Worm (Caenorhabditis elegans) whole organism, late embryonic: ENCODE results near the gene T16G12.12.
"Not testable (repeated sequence)": the region's sequence is repeated elsewhere in the genome, so short reads cannot be mapped to it uniquely, and the experiment has no call there.

Source experiments
- C08G9.2 ChIP-seq: sonication (generic microtip); optimal IDR thresholded peaks from 2 replicates; lab custom pipeline; 2016; ENCODE audit warnings: mild to moderate bottlenecking, missing genetic modification characterization, moderate library complexity, missing compliant biosample characterization
- K02D7.2 ChIP-seq: sonication (generic microtip); optimal IDR thresholded peaks from 2 replicates; lab custom pipeline; 2017; ENCODE audit warnings: mild to moderate bottlenecking, missing genetic modification characterization, missing compliant biosample characterization
- ceh-14 ChIP-seq: sonication (generic microtip); optimal IDR thresholded peaks from 2 replicates; lab custom pipeline; 2016; ENCODE audit warnings: missing genotype, missing genetic modification characterization, missing compliant biosample characterization
- ceh-18 ChIP-seq: sonication (generic microtip); optimal IDR thresholded peaks from 2 replicates; lab custom pipeline; 2016; ENCODE audit warnings: missing genetic modification characterization, missing compliant biosample characterization
- ceh-2 ChIP-seq: sonication (generic microtip); optimal IDR thresholded peaks from 2 replicates; lab custom pipeline; 2016; ENCODE audit warnings: missing genotype, missing genetic modification characterization, missing compliant biosample characterization
- ceh-24 ChIP-seq: sonication (generic microtip); optimal IDR thresholded peaks from 2 replicates; lab custom pipeline; 2016; ENCODE audit warnings: mild to moderate bottlenecking, missing genetic modification characterization, missing compliant biosample characterization
- ceh-30 ChIP-seq: fragments of 150-350 bp; optimal IDR thresholded peaks from 2 replicates; lab custom pipeline; 2014; ENCODE audit warnings: missing biosample characterization, missing genetic modification characterization
- ceh-31 ChIP-seq: sonication (generic microtip); optimal IDR thresholded peaks from 2 replicates; lab custom pipeline; 2016; ENCODE audit warnings: missing genetic modification characterization, missing compliant biosample characterization
- ceh-34 ChIP-seq: sonication (generic microtip); optimal IDR thresholded peaks from 2 replicates; lab custom pipeline; 2016; ENCODE audit warnings: mild to moderate bottlenecking, missing genetic modification characterization, missing compliant biosample characterization
- ceh-45 ChIP-seq: fragments of 200-800 bp; sonication (Bioruptor generic); IDR thresholded peaks from 2 replicates; pipeline ENCODE4 v1.3.6; 2022; ENCODE audit warnings: missing genetic modification reagents, missing genetic modification characterization, missing compliant biosample characterization
- ceh-48 ChIP-seq: sonication (generic microtip); optimal IDR thresholded peaks from 2 replicates; lab custom pipeline; 2016; ENCODE audit warnings: missing genetic modification characterization, inconsistent platforms, missing compliant biosample characterization
- ceh-9 ChIP-seq: sonication (generic microtip); optimal IDR thresholded peaks from 2 replicates; lab custom pipeline; 2016; ENCODE audit warnings: mild to moderate bottlenecking, missing genetic modification characterization, inconsistent platforms, missing compliant biosample characterization
- dve-1 ChIP-seq: sonication (generic microtip); optimal IDR thresholded peaks from 2 replicates; lab custom pipeline; 2017; ENCODE audit warnings: antibody characterized with exemption, mild to moderate bottlenecking, missing genetic modification characterization, missing compliant biosample characterization
- ets-4 ChIP-seq: sonication (generic microtip); optimal IDR thresholded peaks from 2 replicates; lab custom pipeline; 2016; ENCODE audit warnings: missing genetic modification characterization, missing compliant biosample characterization
- eyg-1 ChIP-seq: sonication (generic microtip); optimal IDR thresholded peaks from 2 replicates; lab custom pipeline; 2016; ENCODE audit warnings: missing genotype, missing genetic modification characterization, missing compliant biosample characterization
- fax-1 ChIP-seq: sonication (generic microtip); optimal IDR thresholded peaks from 2 replicates; lab custom pipeline; 2016; ENCODE audit warnings: missing genotype, missing genetic modification characterization, missing compliant biosample characterization
- fkh-10 ChIP-seq: fragments of 150-350 bp; optimal IDR thresholded peaks from 2 replicates; lab custom pipeline; 2014; ENCODE audit warnings: missing biosample characterization, missing genetic modification reagents, missing genetic modification characterization
- fkh-6 ChIP-seq: sonication (generic microtip); optimal IDR thresholded peaks from 2 replicates; lab custom pipeline; 2016; ENCODE audit warnings: missing genetic modification characterization, missing compliant biosample characterization
- gmeb-2 ChIP-seq: sonication (generic microtip); optimal IDR thresholded peaks from 2 replicates; lab custom pipeline; 2016; ENCODE audit warnings: missing genetic modification characterization, inconsistent platforms, missing compliant biosample characterization
- hlh-13 ChIP-seq: fragments of 200-800 bp; sonication (Bioruptor generic); optimal IDR thresholded peaks from 2 replicates; lab custom pipeline; 2018; ENCODE audit warnings: mild to moderate bottlenecking, missing genetic modification characterization, missing compliant biosample characterization
- hlh-15 ChIP-seq: sonication (generic microtip); optimal IDR thresholded peaks from 2 replicates; lab custom pipeline; 2016; ENCODE audit warnings: missing genetic modification characterization, missing compliant biosample characterization
- hlh-30 ChIP-seq: sonication (generic microtip); optimal IDR thresholded peaks from 2 replicates; lab custom pipeline; 2017; ENCODE audit warnings: antibody characterized with exemption, missing genetic modification characterization, missing compliant biosample characterization; ENCODE audit not compliant: insufficient read depth
- hlh-6 ChIP-seq: sonication (generic microtip); optimal IDR thresholded peaks from 2 replicates; lab custom pipeline; 2016; ENCODE audit warnings: missing genotype, missing genetic modification characterization, missing compliant biosample characterization
- lin-11 ChIP-seq: fragments of 200-800 bp; sonication (Bioruptor generic); optimal IDR thresholded peaks from 2 replicates; lab custom pipeline; 2018; ENCODE audit warnings: mild to moderate bottlenecking, missing genetic modification characterization, missing compliant biosample characterization
- mec-3 ChIP-seq: sonication (generic microtip); optimal IDR thresholded peaks from 2 replicates; lab custom pipeline; 2016; ENCODE audit warnings: borderline replicate concordance, missing genetic modification characterization, missing compliant biosample characterization
- nhr-11 ChIP-seq: fragments of 150-350 bp; optimal IDR thresholded peaks from 2 replicates; lab custom pipeline; 2014; ENCODE audit warnings: missing biosample characterization, missing genetic modification characterization
- nhr-232 ChIP-seq: sonication (generic microtip); optimal IDR thresholded peaks from 2 replicates; lab custom pipeline; 2016; ENCODE audit warnings: missing genetic modification characterization, missing compliant biosample characterization
- pat-9 ChIP-seq: fragments of 200-800 bp; sonication (Bioruptor generic); optimal IDR thresholded peaks from 2 replicates; lab custom pipeline; 2018; ENCODE audit warnings: mild to moderate bottlenecking, missing genetic modification characterization, moderate library complexity, missing compliant biosample characterization
- pax-1 ChIP-seq: fragments of 150-350 bp; optimal IDR thresholded peaks from 2 replicates; lab custom pipeline; 2014; ENCODE audit warnings: missing biosample characterization, missing genetic modification characterization
- pha-2 ChIP-seq: sonication (generic microtip); optimal IDR thresholded peaks from 2 replicates; lab custom pipeline; 2017; ENCODE audit warnings: mild to moderate bottlenecking, missing genetic modification characterization, missing compliant biosample characterization
- pha-4 ChIP-seq: fragments of 150-350 bp; optimal IDR thresholded peaks from 2 replicates; lab custom pipeline; 2018; ENCODE audit warnings: missing biosample characterization, missing genetic modification reagents, missing genetic modification characterization
- pqm-1 ChIP-seq: sonication (generic microtip); optimal IDR thresholded peaks from 2 replicates; lab custom pipeline; 2016; ENCODE audit warnings: missing genetic modification characterization, missing compliant biosample characterization
- ref-2 ChIP-seq: sonication (generic microtip); optimal IDR thresholded peaks from 2 replicates; lab custom pipeline; 2016; ENCODE audit warnings: missing genetic modification characterization, missing compliant biosample characterization
- sox-2 ChIP-seq: fragments of 200-800 bp; sonication (Bioruptor generic); IDR thresholded peaks from 2 replicates; pipeline ENCODE4 v1.3.6; 2022; ENCODE audit warnings: missing genetic modification reagents, missing genetic modification characterization, missing compliant biosample characterization
- sox-4 ChIP-seq: sonication (generic microtip); optimal IDR thresholded peaks from 2 replicates; lab custom pipeline; 2017; ENCODE audit warnings: mild to moderate bottlenecking, missing genetic modification characterization, inconsistent platforms, missing compliant biosample characterization
- syd-9 ChIP-seq: sonication (generic microtip); optimal IDR thresholded peaks from 2 replicates; lab custom pipeline; 2016; ENCODE audit warnings: mild to moderate bottlenecking, missing genetic modification characterization, moderate library complexity, missing compliant biosample characterization
- tbx-2 ChIP-seq: sonication (generic microtip); optimal IDR thresholded peaks from 2 replicates; lab custom pipeline; 2016; ENCODE audit warnings: missing genetic modification characterization, missing compliant biosample characterization
- tbx-7 ChIP-seq: sonication (generic microtip); optimal IDR thresholded peaks from 2 replicates; lab custom pipeline; 2016; ENCODE audit warnings: missing genotype, missing genetic modification characterization, missing compliant biosample characterization
- zip-5 ChIP-seq: sonication (generic microtip); optimal IDR thresholded peaks from 2 replicates; lab custom pipeline; 2016; ENCODE audit warnings: missing genetic modification characterization, missing compliant biosample characterization

Gene T16G12.12

DNA sequence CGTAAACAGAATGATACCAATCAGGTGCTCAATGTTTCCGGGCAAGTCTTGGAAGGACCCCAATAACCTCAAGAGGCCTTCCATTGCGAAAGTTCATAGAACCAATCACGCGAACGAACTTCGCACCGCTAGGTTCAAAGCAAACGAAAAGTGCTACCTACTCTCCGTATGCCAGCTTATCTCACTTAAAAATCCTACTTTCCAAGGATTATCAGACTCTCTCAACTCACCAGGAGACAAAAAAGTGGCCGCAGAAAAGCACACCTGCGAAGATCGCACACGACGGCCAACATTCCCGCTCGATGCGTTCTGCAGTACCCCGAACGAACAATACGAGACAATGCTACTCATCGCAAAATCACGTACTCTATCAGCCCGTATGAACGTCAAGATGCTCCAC lies at the start of gene T16G12.12:
T16G12.12 (plus strand) TSS at position 301 of the 400 bp plus-strand sequence.
- not testable (repeated sequence) for TF ChIP-seq ref-2 (tag; lab: Kevin White, UChicago); pha-2; pat-9 (tag; lab: Kevin White, UChicago)
- TF ChIP-seq, all 69 proteins: peak for 0; not testable (repeated sequence) for 69

DNA sequence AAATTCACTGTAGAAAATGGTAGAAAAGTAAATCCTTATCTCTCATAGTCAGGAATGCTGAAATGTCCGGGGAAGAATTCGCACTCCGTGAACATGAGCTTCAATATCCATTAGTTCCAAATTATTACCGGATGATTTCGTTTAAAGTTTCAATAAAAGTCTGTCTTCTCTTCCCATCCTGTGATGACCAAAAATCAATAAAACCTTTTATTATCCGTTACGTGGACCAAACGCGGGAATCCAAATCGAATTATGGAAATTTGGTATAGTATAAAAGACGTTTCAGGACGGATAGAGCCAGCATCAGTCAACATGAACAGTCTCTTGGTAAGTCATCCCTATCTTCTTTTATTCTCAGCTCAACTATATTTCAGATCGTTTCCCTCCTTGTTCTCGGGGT lies 49.2 kb upstream of the T16G12.12 start, which contains the start of gene C05B5.11:
C05B5.11 (plus strand) TSS at position 301 of the 400 bp plus-strand sequence.
- TF ChIP-seq hlh-15 (tag; lab: Kevin White, UChicago) (no peak), ets-4 (tag; lab: Kevin White, UChicago) (no peak), sox-4 (tag; lab: Kevin White, UChicago) (no peak), ceh-45 (GFP tag; lab: Robert Waterston, UW) (no peak), lin-11 (no peak), ceh-14 (tag; lab: Kevin White, UChicago) (no peak), ceh-24 (no peak), eyg-1 (tag; lab: Kevin White, UChicago) (no peak), pha-2 (no peak), fkh-6 (tag; lab: Kevin White, UChicago) (no peak), tbx-7 (no peak), ref-2 (tag; lab: Kevin White, UChicago) (no peak), ceh-34 (no peak), gmeb-2 (no peak), fkh-10 (GFP tag; lab: Kevin White, UChicago) (no peak), syd-9 (tag; lab: Kevin White, UChicago) (no peak), pax-1 (tag; lab: Kevin White, UChicago) (no peak), nhr-232 (no peak), ceh-2 (tag; lab: Kevin White, UChicago) (no peak), hlh-13 (GFP tag; lab: Kevin White, UChicago) (no peak)

- TF ChIP-seq mec-3 = no peak
- no peak for TF ChIP-seq zip-5 (tag; lab: Kevin White, UChicago)
- no peak for TF ChIP-seq fkh-6 (tag; lab: Kevin White, UChicago)
- TF ChIP-seq tbx-2 (tag; lab: Kevin White, UChicago) = no peak
- TF ChIP-seq pqm-1 = no peak
- no peak for TF ChIP-seq ceh-31 (tag; lab: Kevin White, UChicago)
Measured at ce11 chrIII:10006734-10007348, 46.6 kb upstream of the T16G12.12 start, which contains the start of gene C05B5.8. TSS of gene C05B5.8 (minus strand) at chrIII:10006784.

ce11 chrIII:10010117-10010516 lies 43.3 kb upstream of the T16G12.12 start, which contains the start of gene fbxa-155:
TSS of gene fbxa-155 (minus strand) at chrIII:10010217.
- TF ChIP-seq pat-9 (tag; lab: Kevin White, UChicago) = no peak
- TF ChIP-seq ceh-30 (tag; lab: Kevin White, UChicago) = no peak
- no peak for TF ChIP-seq eyg-1 (tag; lab: Kevin White, UChicago)
- TF ChIP-seq pha-4 (tag; lab: Kevin White, UChicago) = no peak
- no peak for TF ChIP-seq ref-2 (tag; lab: Kevin White, UChicago)

DNA sequence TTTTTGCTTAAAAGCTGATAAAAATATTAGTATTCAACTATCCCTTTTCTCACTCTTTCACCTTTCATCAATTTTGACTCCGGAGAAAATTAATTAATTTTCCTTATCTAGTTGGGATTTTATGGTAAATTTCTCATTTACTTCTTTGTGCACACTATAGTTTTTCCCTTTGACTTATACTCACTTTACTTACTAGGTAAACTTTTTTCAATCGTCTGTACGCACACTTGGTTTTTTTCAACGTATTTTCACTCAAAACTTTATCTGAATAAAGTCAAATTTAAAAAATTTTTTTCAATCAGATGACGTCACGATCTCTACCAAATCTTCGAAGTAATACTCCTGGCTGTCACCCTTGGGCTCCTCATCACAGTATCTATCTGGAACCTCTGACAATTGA lies 41.3 kb upstream of the T16G12.12 start, which contains the start of gene C05B5.16:
C05B5.16 (plus strand) TSS at position 301 of the 400 bp plus-strand sequence.
- no peak for TF ChIP-seq ceh-18 (tag; lab: Kevin White, UChicago)

DNA sequence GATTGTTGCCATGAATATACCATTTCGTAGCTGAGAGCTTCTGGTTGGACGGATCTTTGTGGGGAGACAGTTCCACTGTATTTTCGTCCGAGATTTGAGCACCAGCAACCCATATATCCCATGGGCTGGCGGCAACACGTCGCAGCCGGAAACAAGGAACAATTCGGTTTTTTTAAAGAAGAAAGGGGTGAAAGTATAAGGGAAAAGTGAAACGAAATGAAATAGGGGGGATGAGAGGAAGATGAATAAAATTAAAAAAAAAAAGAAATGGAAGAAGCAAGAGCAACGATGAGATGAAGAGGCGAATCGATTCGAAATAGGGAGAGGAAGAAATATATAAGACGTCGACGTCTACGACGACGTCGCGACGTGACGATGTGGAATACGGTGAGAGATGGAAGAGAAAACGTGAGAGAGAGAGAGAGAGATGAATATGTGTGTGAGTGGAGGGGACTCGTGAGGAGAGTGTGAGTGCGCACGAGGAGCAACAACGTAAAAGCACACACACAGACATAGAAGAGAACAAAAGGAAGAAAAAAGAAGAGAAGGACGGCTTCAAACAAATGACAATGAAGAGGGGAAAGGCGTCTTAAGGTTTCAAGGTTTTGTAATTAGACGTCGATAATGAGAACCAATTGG lies 36.9 kb upstream of the T16G12.12 start, which contains the start of gene rgs-1:
rgs-1 (minus strand) TSS at position 146 of the 639 bp plus-strand sequence.
- TF ChIP-seq mec-3 (no peak), ceh-9 (tag; lab: Kevin White, UChicago) (no peak), hlh-6 (tag; lab: Kevin White, UChicago) (peak; percentile 8), ceh-45 (GFP tag; lab: Robert Waterston, UW) (no peak), nhr-11 (tag; lab: Kevin White, UChicago) (no peak), ceh-14 (tag; lab: Kevin White, UChicago) (peak; percentile 85), ceh-34 (peak; percentile 25), ceh-31 (tag; lab: Kevin White, UChicago) (peak; percentile 71), ceh-18 (tag; lab: Kevin White, UChicago) (peak; percentile 34), sox-2 (GFP tag; lab: Robert Waterston, UW) (peak; percentile 12; the same call in 1 of the 2 replicates), C08G9.2 (peak; percentile 39), syd-9 (tag; lab: Kevin White, UChicago) (peak; percentile 0), tbx-2 (tag; lab: Kevin White, UChicago) (peak; percentile 58), fax-1 (tag; lab: Kevin White, UChicago) (peak; percentile 28), hlh-30 (peak; percentile 86), dve-1 (no peak), ceh-48 (tag; lab: Kevin White, UChicago) (peak; percentile 34), pha-4 (tag; lab: Kevin White, UChicago) (no peak), K02D7.2 (tag; lab: Kevin White, UChicago) (no peak), eyg-1 (tag; lab: Kevin White, UChicago) (no peak)
